Fruit fly (Drosophila melanogaster): ENCODE data around the gene CG4598.

The CG4598 gene

dm6 chr2L:9947265-9947664, 28.8 kb downstream of the CG4598 start, which contains the start of gene CG5853 (continued):
- TF ChIP-seq CG11085 (GFP tag; IDR thresholded peaks at IDR 0.05), result no peak
- TF ChIP-seq Aef1 (GFP tag; IDR thresholded peaks at IDR 0.05), result no peak
- TF ChIP-seq odd (GFP tag; optimal IDR thresholded peaks at IDR 0.05), result no peak
- TF ChIP-seq Dip2 (GFP tag; IDR thresholded peaks at IDR 0.05), result no peak
- peak; percentile 40 for TF ChIP-seq Jarid2 (GFP tag; optimal IDR thresholded peaks at IDR 0.05)
- TF ChIP-seq trh (GFP tag; optimal IDR thresholded peaks at IDR 0.05), result no peak
- peak; percentile 84 for TF ChIP-seq mirr (GFP tag; optimal IDR thresholded peaks at IDR 0.05)
- TF ChIP-seq CG11696 (GFP tag; IDR thresholded peaks at IDR 0.05), result no peak
- no peak for TF ChIP-seq CG18619 (GFP tag; optimal IDR thresholded peaks at IDR 0.05)
- no peak for TF ChIP-seq Nf-YA (GFP tag; IDR thresholded peaks at IDR 0.05)
- no peak for TF ChIP-seq scrt (GFP tag; optimal IDR thresholded peaks at IDR 0.05)
- TF ChIP-seq CG7372 (GFP tag; IDR thresholded peaks at IDR 0.05), result no peak
- no peak for TF ChIP-seq CG10321 (GFP tag; IDR thresholded peaks at IDR 0.05)
- TF ChIP-seq fd64A (GFP tag; optimal IDR thresholded peaks at IDR 0.05), result no peak
- no peak for TF ChIP-seq ap (GFP tag; IDR thresholded peaks at IDR 0.05)
- no peak for TF ChIP-seq ham (GFP tag; IDR thresholded peaks at IDR 0.05)
- no peak for TF ChIP-seq CG31441 (GFP tag; IDR thresholded peaks at IDR 0.05)
- TF ChIP-seq CG15073 (GFP tag; optimal IDR thresholded peaks at IDR 0.05), result no peak
- 0 out of 3 replicates have a peak, but pooled peaks have one; percentile 21 for TF ChIP-seq CG34422 (GFP tag; IDR thresholded peaks at IDR 0.05)
- TF ChIP-seq pros (GFP tag; optimal IDR thresholded peaks at IDR 0.05), result no peak
- no peak for TF ChIP-seq CG10979 (tag; optimal IDR thresholded peaks at IDR 0.05)
- TF ChIP-seq C15 (GFP tag; IDR thresholded peaks at IDR 0.05), result no peak
- no peak for TF ChIP-seq usp (GFP tag; optimal IDR thresholded peaks at IDR 0.05)
- TF ChIP-seq CG11723 (GFP tag; optimal IDR thresholded peaks at IDR 0.05), result no peak
- TF ChIP-seq CG8944 (GFP tag; optimal IDR thresholded peaks at IDR 0.05), result no peak
- TF ChIP-seq CG3838 (GFP tag; optimal IDR thresholded peaks at IDR 0.05), result no peak
- no peak for TF ChIP-seq fd3F (GFP tag; optimal IDR thresholded peaks at IDR 0.05)
- TF ChIP-seq seq (GFP tag; IDR thresholded peaks at IDR 0.05), result no peak
- TF ChIP-seq CG1602 (GFP tag; optimal IDR thresholded peaks at IDR 0.05), result no peak
- TF ChIP-seq bcd (GFP tag; optimal IDR thresholded peaks at IDR 0.05), result no peak
- TF ChIP-seq mam (GFP tag; optimal IDR thresholded peaks at IDR 0.05), result no peak
- no peak for TF ChIP-seq Asciz (GFP tag; optimal IDR thresholded peaks at IDR 0.05)
- TF ChIP-seq NC2β (GFP tag; optimal IDR thresholded peaks at IDR 0.05), result no peak
- TF ChIP-seq CG16815 (GFP tag; optimal IDR thresholded peaks at IDR 0.05), result no peak
- TF ChIP-seq ems (GFP tag; optimal IDR thresholded peaks at IDR 0.05), result no peak
- TF ChIP-seq pb (GFP tag; optimal IDR thresholded peaks at IDR 0.05), result peak; percentile 1
- TF ChIP-seq CG12391 (tag; optimal IDR thresholded peaks at IDR 0.05), result no peak
- no peak for TF ChIP-seq lilli (GFP tag; optimal IDR thresholded peaks at IDR 0.05)
- 0 out of 3 replicates have a peak, but pooled peaks have one; percentile 7 for TF ChIP-seq Opbp (GFP tag; IDR thresholded peaks at IDR 0.05; ENCODE audit: partially characterized antibody)
- TF ChIP-seq pan (optimal IDR thresholded peaks at IDR 0.05), result no peak
- no peak for TF ChIP-seq pan (GFP tag; optimal IDR thresholded peaks at IDR 0.05 in 1 of 2, IDR thresholded peaks at IDR 0.05 in 1 of 2)
- TF ChIP-seq CG1024 (GFP tag; IDR thresholded peaks at IDR 0.05), result no peak
- no peak for TF ChIP-seq CG32767 (GFP tag; IDR thresholded peaks at IDR 0.05)
- TF ChIP-seq HLH3B (GFP tag; IDR thresholded peaks at IDR 0.05), result 0 out of 2 replicates have a peak, but pooled peaks have one; percentile 14
- no peak for TF ChIP-seq bab2 (GFP tag; optimal IDR thresholded peaks at IDR 0.05)
- TF ChIP-seq knrl (GFP tag; IDR thresholded peaks at IDR 0.05; ENCODE audit: partially characterized antibody), result no peak
- TF ChIP-seq CG9932 (GFP tag; IDR thresholded peaks at IDR 0.05), result 0 out of 2 replicates have a peak, but pooled peaks have one; percentile 20
- no peak for TF ChIP-seq CG33213 (GFP tag; optimal IDR thresholded peaks at IDR 0.05)
- TF ChIP-seq CG13123 (GFP tag; optimal IDR thresholded peaks at IDR 0.05), result no peak
- TF ChIP-seq CG15011 (GFP tag; optimal IDR thresholded peaks at IDR 0.05), result no peak
- no peak for TF ChIP-seq p53 (GFP tag; optimal IDR thresholded peaks at IDR 0.05)
- no peak for TF ChIP-seq CG2129 (GFP tag; IDR thresholded peaks at IDR 0.05; ENCODE audit: partially characterized antibody)
- TF ChIP-seq CG10147 (GFP tag; optimal IDR thresholded peaks at IDR 0.05), result no peak

Data from whole organism, embryonic.